Worm (Caenorhabditis elegans): ENCODE data around the gene zmp-6.

zmp-6 gene

ce11 chrIII:7209721-7210120 is 37.9 kb downstream of the zmp-6 start, which contains the start of gene R151.2:
Gene R151.2, plus strand, starts transcription at chrIII:7209967.
- no peak for TF ChIP-seq M03D4.4 (tag; optimal IDR thresholded peaks at IDR 0.05)
- no peak for TF ChIP-seq elt-3 (tag; optimal IDR thresholded peaks at IDR 0.05)
- no peak for TF ChIP-seq lin-13 (tag; optimal IDR thresholded peaks at IDR 0.05)
- TF ChIP-seq nhr-2 (tag; optimal IDR thresholded peaks at IDR 0.05), result no peak
- TF ChIP-seq unc-62 (GFP tag; optimal IDR thresholded peaks at IDR 0.05), result no peak
- TF ChIP-seq pha-4 (tag; optimal IDR thresholded peaks at IDR 0.05), result no peak
- TF ChIP-seq snpc-4 (tag; optimal IDR thresholded peaks at IDR 0.05), result no peak
- TF ChIP-seq sem-2 (GFP tag; optimal IDR thresholded peaks at IDR 0.05), result no peak
- TF ChIP-seq nhr-237 (tag; optimal IDR thresholded peaks at IDR 0.05), result no peak
- TF ChIP-seq mls-2 (tag; optimal IDR thresholded peaks at IDR 0.05), result no peak
- no peak for TF ChIP-seq ces-1 (GFP tag; optimal IDR thresholded peaks at IDR 0.05)
- no peak for TF ChIP-seq unc-39 (tag; optimal IDR thresholded peaks at IDR 0.05)
- TF ChIP-seq nhr-28 (tag; optimal IDR thresholded peaks at IDR 0.05), result no peak
- no peak for TF ChIP-seq mab-5 (tag; optimal IDR thresholded peaks at IDR 0.05)
- TF ChIP-seq unc-120 (tag; optimal IDR thresholded peaks at IDR 0.05; ENCODE audit: poor library complexity, severe bottlenecking), result no peak
- no peak for TF ChIP-seq ceh-39 (tag; optimal IDR thresholded peaks at IDR 0.05)
- no peak for TF ChIP-seq lsy-2 (tag; optimal IDR thresholded peaks at IDR 0.05)
- no peak for TF ChIP-seq zip-8 (tag; optimal IDR thresholded peaks at IDR 0.05)
- TF ChIP-seq ztf-11 (tag; optimal IDR thresholded peaks at IDR 0.05), result no peak
- no peak for TF ChIP-seq flh-1 (GFP tag; optimal IDR thresholded peaks at IDR 0.05)

DNA sequence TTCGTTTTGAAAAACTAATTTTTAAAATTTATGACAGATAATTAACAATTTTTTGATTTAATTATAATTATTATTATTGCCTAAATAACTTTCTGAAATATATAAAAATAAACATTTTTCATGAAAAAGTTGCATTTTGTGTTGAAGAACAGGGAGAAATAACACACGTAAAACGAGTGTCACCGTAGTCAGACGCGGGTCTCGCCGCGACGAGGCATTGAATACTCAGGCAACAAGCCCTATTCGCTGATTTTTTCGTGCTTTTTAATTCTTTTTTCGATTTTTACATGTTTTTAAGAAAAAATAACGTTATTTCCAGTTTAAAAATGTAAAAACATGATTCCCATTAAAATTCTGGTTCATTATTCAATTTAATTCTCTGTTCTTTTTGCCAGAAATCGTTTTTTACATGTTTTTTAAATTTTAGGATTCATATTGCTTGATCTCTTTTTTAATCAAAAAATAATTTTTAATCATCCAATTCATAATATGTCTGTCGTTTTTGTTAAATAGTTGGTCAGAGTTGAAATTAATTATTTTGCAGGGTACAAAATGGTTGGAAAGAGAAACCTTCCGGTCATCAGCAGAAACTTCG is 39.6 kb downstream of the zmp-6 start, which contains the start of gene rpl-6:
rpl-6 (plus strand) TSS at position 545 of the 595 bp plus-strand sequence.
- TF ChIP-seq hlh-1 (tag; optimal IDR thresholded peaks at IDR 0.05) (peak; percentile 50), snpc-4 (tag; optimal IDR thresholded peaks at IDR 0.05) (no peak), unc-120 (tag; optimal IDR thresholded peaks at IDR 0.05; ENCODE audit: poor library complexity, severe bottlenecking) (peak; percentile 67), lin-13 (tag; optimal IDR thresholded peaks at IDR 0.05) (peak; percentile 86), elt-3 (tag; optimal IDR thresholded peaks at IDR 0.05) (no peak), unc-39 (tag; optimal IDR thresholded peaks at IDR 0.05) (no peak), nhr-12 (tag; optimal IDR thresholded peaks at IDR 0.05) (no peak), ceh-39 (tag; optimal IDR thresholded peaks at IDR 0.05) (peak; percentile 75), ham-2 (GFP tag; optimal IDR thresholded peaks at IDR 0.05) (peak; percentile 52), elt-1 (tag; optimal IDR thresholded peaks at IDR 0.05; ENCODE audit: borderline replicate concordance, insufficient read depth) (no peak), blmp-1 (tag; optimal IDR thresholded peaks at IDR 0.05) (no peak), mls-2 (tag; optimal IDR thresholded peaks at IDR 0.05) (no peak), sptf-1 (tag; optimal IDR thresholded peaks at IDR 0.05) (peak; percentile 55), ceh-83 (GFP tag; optimal IDR thresholded peaks at IDR 0.05) (no peak), nhr-237 (tag; optimal IDR thresholded peaks at IDR 0.05) (peak; percentile 89), nhr-2 (tag; optimal IDR thresholded peaks at IDR 0.05) (no peak), bed-3 (GFP tag; optimal IDR thresholded peaks at IDR 0.05) (no peak), nhr-28 (tag; optimal IDR thresholded peaks at IDR 0.05) (no peak), ztf-11 (tag; optimal IDR thresholded peaks at IDR 0.05) (no peak), ces-1 (GFP tag; optimal IDR thresholded peaks at IDR 0.05) (peak; percentile 64), sem-2 (GFP tag; optimal IDR thresholded peaks at IDR 0.05) (no peak), lsy-2 (tag; optimal IDR thresholded peaks at IDR 0.05) (peak; percentile 99), M03D4.4 (tag; optimal IDR thresholded peaks at IDR 0.05) (no peak), cnd-1 (tag; optimal IDR thresholded peaks at IDR 0.05) (no peak), ceh-43 (GFP tag; optimal IDR thresholded peaks at IDR 0.05) (no peak), lin-32 (GFP tag; optimal IDR thresholded peaks at IDR 0.05) (no peak), drap-1 (GFP tag; optimal IDR thresholded peaks at IDR 0.05) (no peak), flh-1 (GFP tag; optimal IDR thresholded peaks at IDR 0.05) (no peak), unc-62 (GFP tag; optimal IDR thresholded peaks at IDR 0.05) (peak; percentile 1), nhr-76 (tag; optimal IDR thresholded peaks at IDR 0.05) (no peak), pha-4 (tag; optimal IDR thresholded peaks at IDR 0.05) (peak; percentile 89), tbx-8 (GFP tag; optimal IDR thresholded peaks at IDR 0.05) (no peak), zip-8 (tag; optimal IDR thresholded peaks at IDR 0.05) (no peak), mep-1 (tag; optimal IDR thresholded peaks at IDR 0.05) (peak; percentile 99), mab-5 (tag; optimal IDR thresholded peaks at IDR 0.05) (no peak)

DNA sequence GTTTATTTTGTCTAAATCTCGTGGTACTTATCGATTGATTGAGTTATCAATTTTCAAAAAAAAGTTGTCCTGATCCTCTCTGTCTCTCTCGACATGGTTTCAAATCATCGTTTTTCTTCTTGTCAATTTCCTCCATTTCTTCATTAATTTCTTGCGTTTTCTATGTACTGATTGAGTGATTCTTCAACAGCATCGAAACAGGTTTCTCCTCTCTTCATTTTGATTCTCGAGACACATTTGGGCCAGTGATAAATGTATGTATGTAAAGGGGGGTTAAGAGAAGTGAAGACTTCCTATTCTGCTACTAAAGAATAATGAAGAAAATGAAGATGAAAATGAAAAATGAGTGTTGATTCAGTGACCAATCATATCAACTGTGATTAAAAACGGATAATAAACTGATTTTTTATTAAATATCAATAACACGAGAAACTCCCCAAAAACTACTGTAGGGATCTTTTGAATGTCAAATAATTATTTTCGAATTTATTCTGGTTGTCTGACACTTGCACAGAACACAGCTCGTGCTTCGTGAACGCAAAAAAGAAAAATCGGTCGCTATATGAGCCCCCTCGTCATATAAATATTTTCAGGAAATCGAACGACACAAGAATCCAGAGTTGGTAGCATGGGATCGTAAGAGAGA is 44.4 kb downstream of the zmp-6 start:
- TF ChIP-seq nhr-76 (tag; optimal IDR thresholded peaks at IDR 0.05) (no peak), blmp-1 (tag; optimal IDR thresholded peaks at IDR 0.05) (no peak), zip-8 (tag; optimal IDR thresholded peaks at IDR 0.05) (no peak), nhr-28 (tag; optimal IDR thresholded peaks at IDR 0.05) (no peak), bed-3 (GFP tag; optimal IDR thresholded peaks at IDR 0.05) (no peak), elt-3 (tag; optimal IDR thresholded peaks at IDR 0.05) (no peak), nhr-2 (tag; optimal IDR thresholded peaks at IDR 0.05) (no peak), cnd-1 (tag; optimal IDR thresholded peaks at IDR 0.05) (no peak), nhr-12 (tag; optimal IDR thresholded peaks at IDR 0.05) (no peak), M03D4.4 (tag; optimal IDR thresholded peaks at IDR 0.05) (no peak), ham-2 (GFP tag; optimal IDR thresholded peaks at IDR 0.05) (no peak), tbx-8 (GFP tag; optimal IDR thresholded peaks at IDR 0.05) (no peak), mls-2 (tag; optimal IDR thresholded peaks at IDR 0.05) (no peak)
